Worm (Caenorhabditis elegans) whole organism, L4 larva: ENCODE data around the gene spe-49.

Experiments
- F10B5.3 ChIP-seq: sonication (generic microtip); optimal IDR thresholded peaks from 2 replicates; lab custom pipeline; 2016; ENCODE audit warnings: mild to moderate bottlenecking, missing genetic modification characterization, missing compliant biosample characterization
- F37D6.2 ChIP-seq: sonication (generic microtip); optimal IDR thresholded peaks from 2 replicates; lab custom pipeline; 2016; ENCODE audit warnings: mild to moderate bottlenecking, missing genetic modification characterization, missing compliant biosample characterization
- F44E2.7 ChIP-seq: fragments of 200-800 bp; sonication (Bioruptor generic); IDR thresholded peaks from 2 replicates; pipeline ENCODE4 v2.1.2; 2022; ENCODE audit warnings: missing genetic modification characterization, missing compliant biosample characterization
- F49E8.2 ChIP-seq: sonication (generic microtip); optimal IDR thresholded peaks from 2 replicates; lab custom pipeline; 2016; ENCODE audit warnings: missing compliant biosample characterization, mild to moderate bottlenecking, missing genetic modification characterization, borderline replicate concordance
- T26A8.4 ChIP-seq: fragments of 200-800 bp; sonication (Bioruptor generic); IDR thresholded peaks from 2 replicates; pipeline ENCODE4 v1.3.6; 2022; ENCODE audit warnings: missing genetic modification characterization, missing compliant biosample characterization
- ZK546.5 ChIP-seq, 2 experiments: sonication (generic microtip); optimal IDR thresholded peaks; 2 replicates each; lab custom pipeline; 2017; ENCODE audit warnings: missing biosample characterization in 2 of 2, missing genetic modification characterization in 2 of 2
- aha-1 ChIP-seq: fragments of 150-350 bp; peaks from one replicate; lab custom pipeline; 2014; ENCODE audit warnings: missing biosample characterization, missing genetic modification characterization
- ceh-28 ChIP-seq: fragments of 150-350 bp; optimal IDR thresholded peaks from 2 replicates; lab custom pipeline; 2014; ENCODE audit warnings: missing biosample characterization, missing genetic modification reagents, missing genetic modification characterization
- ceh-82 ChIP-seq: sonication (generic microtip); optimal IDR thresholded peaks from 2 replicates; lab custom pipeline; 2017; ENCODE audit warnings: missing biosample characterization, missing genetic modification characterization
- ces-1 ChIP-seq: fragments of 150-350 bp; sonication (generic microtip); optimal IDR thresholded peaks from 4 replicates; lab custom pipeline; 2014; ENCODE audit warnings: missing biosample characterization, missing genetic modification reagents, missing genetic modification characterization
- cey-2 ChIP-seq: sonication (generic microtip); optimal IDR thresholded peaks from 3 replicates; lab custom pipeline; 2017; ENCODE audit warnings: missing genetic modification characterization, mild to moderate bottlenecking, missing compliant biosample characterization, antibody characterized with exemption, borderline replicate concordance; ENCODE audit not compliant: insufficient read depth
- ctbp-1 ChIP-seq: fragments of 200-800 bp; sonication (Bioruptor generic); IDR thresholded peaks from 2 replicates; pipeline ENCODE4 v1.3.6; 2022; ENCODE audit warnings: missing genetic modification reagents, missing genetic modification characterization, missing compliant biosample characterization
- daf-12 ChIP-seq: fragments of 150-350 bp; optimal IDR thresholded peaks from 2 replicates; lab custom pipeline; 2014; ENCODE audit warnings: missing biosample characterization, missing genetic modification reagents, missing genetic modification characterization
- daf-16 ChIP-seq, 3 experiments: sonication (generic microtip); optimal IDR thresholded peaks; 2 replicates each; lab custom pipeline; 2016 to 2017; ENCODE audit warnings: missing genetic modification characterization in 3 of 3, missing genetic modification reagents in 3 of 3, mild to moderate bottlenecking in 2 of 3, missing compliant biosample characterization in 2 of 3, missing biosample characterization in 1 of 3, moderate library complexity in 1 of 3
- dmd-6 ChIP-seq: fragments of 200-800 bp; sonication (Bioruptor generic); IDR thresholded peaks from 2 replicates; pipeline ENCODE4 v1.3.6; 2022; ENCODE audit warnings: missing genetic modification reagents, missing genetic modification characterization, missing compliant biosample characterization
- dmd-8 ChIP-seq: fragments of 200-800 bp; sonication (Bioruptor generic); IDR thresholded peaks from 2 replicates; pipeline ENCODE4 v1.3.6; 2022; ENCODE audit warnings: missing genetic modification characterization, missing compliant biosample characterization
- dpl-1 ChIP-seq: fragments of 150-350 bp; optimal IDR thresholded peaks from 2 replicates; lab custom pipeline; 2014; ENCODE audit warnings: missing biosample characterization, missing genetic modification reagents, missing genetic modification characterization
- dve-1 ChIP-seq: sonication (generic microtip); optimal IDR thresholded peaks from 2 replicates; lab custom pipeline; 2017; ENCODE audit warnings: antibody characterized with exemption, mild to moderate bottlenecking, missing genetic modification characterization, missing compliant biosample characterization; ENCODE audit not compliant: insufficient read depth
- egl-27 ChIP-seq: sonication (generic microtip); optimal IDR thresholded peaks from 3 replicates; lab custom pipeline; 2017; ENCODE audit warnings: missing biosample characterization, missing genetic modification reagents, missing genetic modification characterization
- egl-43 ChIP-seq: fragments of 200-800 bp; sonication (Bioruptor generic); IDR thresholded peaks from 2 replicates; pipeline ENCODE4 v1.3.6; 2022; ENCODE audit warnings: missing genetic modification reagents, missing genetic modification characterization, missing compliant biosample characterization
- fkh-10 ChIP-seq: fragments of 150-350 bp; optimal IDR thresholded peaks from 2 replicates; lab custom pipeline; 2014; ENCODE audit warnings: missing biosample characterization, missing genetic modification reagents, missing genetic modification characterization
- gei-8 ChIP-seq: fragments of 200-800 bp; sonication (Bioruptor generic); optimal IDR thresholded peaks from 2 replicates; lab custom pipeline; 2018; ENCODE audit warnings: mild to moderate bottlenecking, missing genetic modification characterization, missing compliant biosample characterization
- hif-1 ChIP-seq, 2 experiments: sonication (generic microtip); optimal IDR thresholded peaks; 2 replicates each; lab custom pipeline; 2016 to 2017; ENCODE audit warnings: missing compliant biosample characterization in 2 of 2, missing genetic modification characterization in 2 of 2, missing genetic modification reagents in 2 of 2, missing genotype in 2 of 2, mild to moderate bottlenecking in 1 of 2
- jun-1 ChIP-seq: fragments of 150-350 bp; optimal IDR thresholded peaks from 2 replicates; lab custom pipeline; 2014; ENCODE audit warnings: missing biosample characterization, missing genetic modification reagents, missing genetic modification characterization
- lin-1 ChIP-seq: fragments of 200-800 bp; sonication (Bioruptor generic); IDR thresholded peaks from 2 replicates; pipeline ENCODE4 v1.3.6; 2022; ENCODE audit warnings: missing genetic modification reagents, missing genetic modification characterization, missing compliant biosample characterization
- lin-13 ChIP-seq: fragments of 150-350 bp; optimal IDR thresholded peaks from 2 replicates; lab custom pipeline; 2014; ENCODE audit warnings: missing biosample characterization, missing genetic modification reagents, missing genetic modification characterization
- lir-3 ChIP-seq: sonication (generic microtip); optimal IDR thresholded peaks from 2 replicates; lab custom pipeline; 2016; ENCODE audit warnings: mild to moderate bottlenecking, missing genetic modification characterization, missing compliant biosample characterization
- lsy-2 ChIP-seq, 2 experiments: fragments of 150-350 bp in 1 of 2; sonication (generic microtip) in 1 of 2; optimal IDR thresholded peaks; 2 replicates each; lab custom pipeline; 2014 to 2017; ENCODE audit warnings: missing biosample characterization in 2 of 2, missing genetic modification characterization in 2 of 2
- mdl-1 ChIP-seq, 2 experiments: fragments of 150-350 bp in 1 of 2; sonication (generic microtip) in 1 of 2; optimal IDR thresholded peaks; 2 replicates each; lab custom pipeline; 2014 to 2017; ENCODE audit warnings: missing biosample characterization in 2 of 2, missing genetic modification characterization in 2 of 2
- mep-1 ChIP-seq: fragments of 150-350 bp; sonication (generic microtip); optimal IDR thresholded peaks from 3 replicates; lab custom pipeline; 2014; ENCODE audit warnings: missing biosample characterization, missing genetic modification characterization
- mxl-2 ChIP-seq: fragments of 200-800 bp; sonication (Bioruptor generic); conservative IDR thresholded peaks from 2 replicates; pipeline ENCODE4 v1.3.6; 2022; ENCODE audit warnings: missing genetic modification reagents, missing genetic modification characterization, missing compliant biosample characterization
- mxl-3 ChIP-seq: fragments of 200-800 bp; sonication (Bioruptor generic); optimal IDR thresholded peaks from 2 replicates; lab custom pipeline; 2018; ENCODE audit warnings: mild to moderate bottlenecking, missing genetic modification characterization, missing compliant biosample characterization
- nhr-28 ChIP-seq: fragments of 150-350 bp; optimal IDR thresholded peaks from 2 replicates; lab custom pipeline; 2014; ENCODE audit warnings: missing biosample characterization, missing genetic modification characterization
- nhr-41 ChIP-seq: fragments of 200-800 bp; sonication (Bioruptor generic); IDR thresholded peaks from 2 replicates; pipeline ENCODE4 v1.3.6; 2022; ENCODE audit warnings: missing genetic modification reagents, missing genetic modification characterization, missing compliant biosample characterization
- nhr-42 ChIP-seq: fragments of 200-800 bp; sonication (Bioruptor generic); IDR thresholded peaks from 2 replicates; pipeline ENCODE4 v1.3.6; 2022; ENCODE audit warnings: missing genetic modification characterization, missing compliant biosample characterization
- nhr-76 ChIP-seq: fragments of 150-350 bp; optimal IDR thresholded peaks from 2 replicates; lab custom pipeline; 2014; ENCODE audit warnings: missing biosample characterization, missing genetic modification characterization
- nhr-77 ChIP-seq: fragments of 150-350 bp; optimal IDR thresholded peaks from 2 replicates; lab custom pipeline; 2014; ENCODE audit warnings: missing biosample characterization, missing genetic modification characterization
- php-3 ChIP-seq: fragments of 200-800 bp; sonication (Bioruptor generic); IDR thresholded peaks from 2 replicates; pipeline ENCODE4 v1.3.6; 2022; ENCODE audit warnings: missing genetic modification reagents, missing genetic modification characterization, missing compliant biosample characterization
- rbr-2 ChIP-seq: sonication (generic microtip); optimal IDR thresholded peaks from 2 replicates; lab custom pipeline; 2016; ENCODE audit warnings: missing genotype, missing genetic modification characterization, missing compliant biosample characterization
- saeg-2 ChIP-seq: fragments of 200-800 bp; sonication (Bioruptor generic); IDR thresholded peaks from 2 replicates; pipeline ENCODE4 v1.3.6; 2022; ENCODE audit warnings: missing genetic modification reagents, missing genetic modification characterization, missing compliant biosample characterization
- set-16 ChIP-seq: fragments of 200-800 bp; sonication (Bioruptor generic); IDR thresholded peaks from 2 replicates; pipeline ENCODE4 v1.3.6; 2022; ENCODE audit warnings: missing genetic modification reagents, missing genetic modification characterization, missing compliant biosample characterization
- tag-97 ChIP-seq: fragments of 200-800 bp; sonication (Bioruptor generic); IDR thresholded peaks from 2 replicates; pipeline ENCODE4 v1.3.6; 2022; ENCODE audit warnings: missing genetic modification characterization, missing compliant biosample characterization
- unc-39 ChIP-seq: sonication (generic microtip); optimal IDR thresholded peaks from 2 replicates; lab custom pipeline; 2017; ENCODE audit warnings: missing biosample characterization, missing genetic modification characterization
- unc-62 ChIP-seq, 3 experiments: fragments of 150-350 bp in 1 of 3; sonication (generic microtip); optimal IDR thresholded peaks in 2 of 3; peaks in 1 of 3; 1 replicate in 1 of 3; 2 replicates in 2 of 3; lab custom pipeline; 2014 to 2017; ENCODE audit warnings: missing biosample characterization in 3 of 3, missing genetic modification characterization in 3 of 3, missing genetic modification reagents in 3 of 3, missing genotype in 1 of 3
- vab-7 ChIP-seq: fragments of 200-800 bp; sonication (Bioruptor generic); IDR thresholded peaks from 2 replicates; pipeline ENCODE4 v1.3.6; 2022; ENCODE audit warnings: missing genetic modification reagents, missing genetic modification characterization, missing compliant biosample characterization
- zag-1 ChIP-seq: fragments of 150-350 bp; optimal IDR thresholded peaks from 2 replicates; lab custom pipeline; 2014; ENCODE audit warnings: missing biosample characterization, missing genetic modification characterization
- zip-2 ChIP-seq: fragments of 150-350 bp; optimal IDR thresholded peaks from 2 replicates; lab custom pipeline; 2014; ENCODE audit warnings: missing biosample characterization, missing genetic modification characterization
- ztf-11 ChIP-seq: fragments of 150-350 bp; optimal IDR thresholded peaks from 2 replicates; lab custom pipeline; 2014; ENCODE audit warnings: missing biosample characterization, missing genetic modification characterization

Gene spe-49

ce11 chrV:6246454-6246981 lies 34.6 kb upstream of the spe-49 start, which contains the start of gene dmd-7 (continued):
- TF ChIP-seq ctbp-1 (GFP tag; lab: Robert Waterston, UW) (0 out of 2 replicates have a peak, but pooled peaks have one; percentile 60), dpl-1 (peak; percentile 25), dmd-8 (GFP tag; lab: Robert Waterston, UW) (no peak), T26A8.4 (peak; percentile 67; the same call in 1 of the 2 replicates), ZK546.5 (tag; optimal IDR thresholded peaks at IDR 0.05; lab: Kevin White, UChicago) (no peak), hif-1 (tag; optimal IDR thresholded peaks at IDR 0.05; lab: Kevin White, UChicago) (peak; percentile 2 to 95), F44E2.7 (GFP tag; lab: Robert Waterston, UW) (no peak), F37D6.2 (tag; lab: Kevin White, UChicago) (peak; percentile 8), lin-1 (GFP tag; lab: Robert Waterston, UW) (peak; percentile 75; the same call in 1 of the 2 replicates), unc-62 (GFP tag; optimal IDR thresholded peaks at IDR 0.05 in 1 of 2; lab: Kevin White, UChicago) (peak in 1 of 2 experiments; percentile 94), unc-62 (tag; optimal IDR thresholded peaks at IDR 0.05; lab: Kevin White, UChicago) (no peak), nhr-42 (GFP tag; lab: Robert Waterston, UW) (0 out of 2 replicates have a peak, but pooled peaks have one; percentile 49), mep-1 (tag; lab: Kevin White, UChicago) (peak; percentile 78), rbr-2 (tag; lab: Kevin White, UChicago) (peak; percentile 75), nhr-76 (tag; lab: Kevin White, UChicago) (peak; percentile 63), tag-97 (GFP tag; lab: Robert Waterston, UW) (no peak), zag-1 (tag; lab: Kevin White, UChicago) (peak; percentile 18), vab-7 (no peak), mxl-2 (GFP tag; lab: Robert Waterston, UW) (peak; percentile 69; the same call in 1 of the 2 replicates)

DNA sequence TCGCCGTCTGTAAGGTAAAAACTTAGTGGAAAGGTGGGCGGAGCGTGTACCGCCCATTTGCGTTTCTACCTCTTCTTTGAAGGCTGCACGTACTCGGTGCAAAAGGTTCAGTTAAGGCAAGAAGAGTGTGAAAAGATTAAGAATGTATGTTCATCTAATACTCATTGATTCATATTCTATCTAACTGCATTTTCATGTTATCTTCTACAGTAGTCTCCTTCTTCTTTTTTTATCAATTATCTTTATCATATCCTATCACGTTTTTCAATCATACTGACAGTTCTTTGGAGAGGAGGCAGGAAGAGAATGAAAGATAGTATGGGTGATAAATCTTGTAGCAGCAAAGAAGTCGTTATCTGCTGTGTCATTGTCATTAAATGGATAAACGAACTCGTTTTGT lies 33.8 kb upstream of the spe-49 start:
- TF ChIP-seq egl-27 (tag; lab: Kevin White, UChicago) (no peak), mxl-3 (peak; percentile 78), ces-1 (GFP tag; lab: Kevin White, UChicago) (no peak), daf-16 (GFP tag; optimal IDR thresholded peaks at IDR 0.05; lab: Kevin White, UChicago) (no peak), daf-16 (tag; optimal IDR thresholded peaks at IDR 0.05; lab: Kevin White, UChicago) (peak; percentile 7), dmd-6 (peak; percentile 97), nhr-41 (GFP tag; lab: Robert Waterston, UW) (no peak), rbr-2 (tag; lab: Kevin White, UChicago) (no peak), aha-1 (tag; lab: Kevin White, UChicago) (peak; percentile 100), hif-1 (tag; optimal IDR thresholded peaks at IDR 0.05; lab: Kevin White, UChicago) (peak; percentile 86 to 97), dve-1 (tag; lab: Kevin White, UChicago) (peak; percentile 91), set-16 (GFP tag; lab: Robert Waterston, UW) (no peak), gei-8 (GFP tag; lab: Kevin White, UChicago) (peak; percentile 76), ztf-11 (tag; lab: Kevin White, UChicago) (no peak), ceh-82 (tag; lab: Kevin White, UChicago) (no peak), lin-13 (no peak), unc-39 (tag; lab: Kevin White, UChicago) (no peak), nhr-76 (tag; lab: Kevin White, UChicago) (no peak), jun-1 (tag; lab: Kevin White, UChicago) (no peak), lsy-2 (tag; optimal IDR thresholded peaks at IDR 0.05; lab: Kevin White, UChicago) (peak in 1 of 2 experiments; percentile 75), ceh-28 (tag; lab: Kevin White, UChicago) (no peak), nhr-77 (tag; lab: Kevin White, UChicago) (no peak), mdl-1 (tag; optimal IDR thresholded peaks at IDR 0.05; lab: Kevin White, UChicago) (peak; percentile 31 to 86), daf-12 (no peak), cey-2 (tag; lab: Kevin White, UChicago) (peak; percentile 91), F10B5.3 (tag; lab: Kevin White, UChicago) (no peak), zip-2 (no peak), egl-43 (no peak), lir-3 (tag; lab: Kevin White, UChicago) (no peak), php-3 (GFP tag; lab: Robert Waterston, UW) (peak; percentile 63; the same call in 1 of the 2 replicates), nhr-28 (peak; percentile 86), zag-1 (tag; lab: Kevin White, UChicago) (no peak), saeg-2 (GFP tag; lab: Robert Waterston, UW) (0 out of 2 replicates have a peak, but pooled peaks have one; percentile 15), F49E8.2 (no peak), fkh-10 (GFP tag; lab: Kevin White, UChicago) (no peak)
